Worm (Caenorhabditis elegans): ENCODE data around the gene ZK131.11.
"Not testable (repeated sequence)": the region's sequence is repeated elsewhere in the genome, so short reads cannot be mapped to it uniquely, and the experiment has no call there.

ZK131.11 gene

DNA sequence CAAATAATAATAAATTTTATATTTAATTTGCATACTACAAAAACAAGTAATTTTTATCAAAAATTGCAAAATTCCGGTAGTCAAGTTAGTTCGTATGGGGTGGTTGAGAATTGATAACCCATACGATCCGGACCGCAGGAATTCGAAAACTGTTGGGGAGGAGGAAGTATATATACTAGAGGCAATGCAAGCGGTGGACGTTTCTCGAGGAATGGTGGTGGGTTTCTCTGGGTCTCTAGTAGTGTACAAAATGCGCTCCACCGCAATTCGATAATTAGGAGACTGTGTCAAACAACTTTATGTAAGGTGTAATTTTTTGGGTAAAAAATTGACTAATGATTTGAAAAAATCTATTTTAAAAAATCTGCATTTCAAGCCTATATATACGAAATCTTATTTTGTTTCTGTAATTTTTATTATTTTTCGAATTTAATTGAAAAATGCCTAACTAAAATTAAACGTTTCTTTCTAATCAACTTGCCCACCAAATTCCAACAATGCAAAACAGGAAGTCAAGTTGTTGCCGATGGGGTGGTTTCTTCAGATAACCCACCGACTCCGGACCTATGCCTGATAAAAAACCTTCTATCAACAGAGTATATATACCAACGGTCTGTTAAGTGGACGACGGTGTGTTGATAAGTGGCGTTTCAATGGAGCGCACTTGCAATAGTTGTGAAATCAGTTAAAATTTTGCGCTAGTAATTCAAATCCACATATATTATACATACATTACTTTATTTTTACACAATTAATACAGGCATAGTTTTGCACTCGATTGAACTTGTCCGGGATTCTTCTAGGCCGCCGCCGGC is 42.6 kb downstream of the ZK131.11 start (continued):
- peak; percentile 33 for TF ChIP-seq tbx-7 (tag; optimal IDR thresholded peaks at IDR 0.05)
- TF ChIP-seq ceh-18 (tag; optimal IDR thresholded peaks at IDR 0.05), result peak; percentile 64
- TF ChIP-seq ceh-45 (GFP tag; IDR thresholded peaks at IDR 0.05), result peak; percentile 59; the same call in 1 of the 2 replicates
- peak; percentile 15 for TF ChIP-seq hlh-30 (tag; optimal IDR thresholded peaks at IDR 0.05; ENCODE audit: insufficient read depth)
- TF ChIP-seq sox-4 (tag; optimal IDR thresholded peaks at IDR 0.05), result peak; percentile 82
- TF ChIP-seq syd-9 (tag; optimal IDR thresholded peaks at IDR 0.05), result peak; percentile 56
- TF ChIP-seq ceh-48 (tag; optimal IDR thresholded peaks at IDR 0.05), result peak; percentile 74
- peak; percentile 28 for TF ChIP-seq pros-1 (tag; optimal IDR thresholded peaks at IDR 0.05)
- peak; percentile 52 for TF ChIP-seq nhr-232 (tag; optimal IDR thresholded peaks at IDR 0.05)
- TF ChIP-seq ceh-2 (tag; optimal IDR thresholded peaks at IDR 0.05), result peak; percentile 70
- peak; percentile 77 for TF ChIP-seq ceh-31 (tag; optimal IDR thresholded peaks at IDR 0.05)
- peak; percentile 38 for TF ChIP-seq hlh-6 (tag; optimal IDR thresholded peaks at IDR 0.05)
- TF ChIP-seq che-1 (tag; optimal IDR thresholded peaks at IDR 0.05), result peak; percentile 82
- peak; percentile 66 for TF ChIP-seq ahr-1 (tag; optimal IDR thresholded peaks at IDR 0.05)
- TF ChIP-seq ama-1 (optimal IDR thresholded peaks at IDR 0.05), result no peak
- TF ChIP-seq nhr-11 (tag; optimal IDR thresholded peaks at IDR 0.05), result no peak
- peak; percentile 77 for TF ChIP-seq tbx-2 (tag; optimal IDR thresholded peaks at IDR 0.05)
- peak; percentile 89 for TF ChIP-seq rnt-1 (tag; optimal IDR thresholded peaks at IDR 0.05)
- peak; percentile 77 for TF ChIP-seq pat-9 (tag; optimal IDR thresholded peaks at IDR 0.05)
- TF ChIP-seq odd-2 (tag; optimal IDR thresholded peaks at IDR 0.05), result peak; percentile 59
- peak; percentile 83 for TF ChIP-seq madf-2 (tag; optimal IDR thresholded peaks at IDR 0.05)
- peak; percentile 80 for TF ChIP-seq nfya-1 (tag; optimal IDR thresholded peaks at IDR 0.05)
- peak; percentile 70 for TF ChIP-seq sox-2 (GFP tag; IDR thresholded peaks at IDR 0.05)
- TF ChIP-seq pqm-1 (tag; optimal IDR thresholded peaks at IDR 0.05), result peak; percentile 29
- peak; percentile 50 for TF ChIP-seq eyg-1 (tag; optimal IDR thresholded peaks at IDR 0.05)
- TF ChIP-seq ets-4 (tag; optimal IDR thresholded peaks at IDR 0.05), result peak; percentile 52

ce11 chrII:13835724-13836307 is 43.8 kb downstream of the ZK131.11 start, which contains the start of gene ins-37:
TSS of gene ins-37 (minus strand) at chrII:13836107.
- not testable (repeated sequence) for TF ChIP-seq elt-2 (tag; optimal IDR thresholded peaks at IDR 0.05); hlh-30 (tag; optimal IDR thresholded peaks at IDR 0.05; ENCODE audit: insufficient read depth); ceh-48 (tag; optimal IDR thresholded peaks at IDR 0.05)

DNA sequence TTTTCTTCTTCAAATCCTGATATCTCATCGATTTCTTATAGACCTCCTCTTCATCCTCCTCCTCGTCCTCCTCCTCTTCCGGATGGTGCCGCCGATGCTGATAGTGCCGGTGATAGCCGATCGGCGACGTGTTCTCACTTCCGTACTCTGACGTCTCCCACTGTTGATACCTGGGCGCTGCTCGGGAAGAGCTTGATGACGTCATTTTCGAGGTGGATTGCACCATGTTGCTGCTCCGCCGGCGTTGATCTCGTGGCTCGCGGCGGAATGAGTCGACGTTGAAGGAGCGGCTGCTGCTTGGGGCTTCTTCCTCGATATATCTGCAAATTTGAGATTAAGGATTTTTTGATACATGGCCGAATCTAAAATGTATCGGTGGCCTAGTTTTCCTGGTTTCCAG is 46.4 kb downstream of the ZK131.11 start:
- TF ChIP-seq zip-5 (tag; optimal IDR thresholded peaks at IDR 0.05) (no peak), hlh-30 (tag; optimal IDR thresholded peaks at IDR 0.05; ENCODE audit: insufficient read depth) (no peak), unc-55 (GFP tag; optimal IDR thresholded peaks at IDR 0.05) (no peak), fkh-10 (GFP tag; optimal IDR thresholded peaks at IDR 0.05) (no peak), ceh-6 (GFP tag; optimal IDR thresholded peaks at IDR 0.05) (no peak), elt-4 (tag; optimal IDR thresholded peaks at IDR 0.05) (no peak)

- no peak for TF ChIP-seq nhr-11 (tag; optimal IDR thresholded peaks at IDR 0.05)
- TF ChIP-seq sox-4 (tag; optimal IDR thresholded peaks at IDR 0.05), result no peak
- no peak for TF ChIP-seq C38D4.7 (GFP tag; optimal IDR thresholded peaks at IDR 0.05)
- TF ChIP-seq elt-2 (tag; optimal IDR thresholded peaks at IDR 0.05), result no peak
- no peak for TF ChIP-seq npax-4 (tag; optimal IDR thresholded peaks at IDR 0.05)
- TF ChIP-seq hlh-30 (tag; optimal IDR thresholded peaks at IDR 0.05; ENCODE audit: insufficient read depth), result no peak
- no peak for TF ChIP-seq elt-4 (tag; optimal IDR thresholded peaks at IDR 0.05)
- TF ChIP-seq lin-11 (tag; optimal IDR thresholded peaks at IDR 0.05), result no peak
- no peak for TF ChIP-seq syd-9 (tag; optimal IDR thresholded peaks at IDR 0.05)
Observed at ce11 chrII:13839454-13839853, 47.4 kb downstream of the ZK131.11 start.

Data from whole organism, late embryonic.